Fruit fly (Drosophila melanogaster): ENCODE measurements around the gene CG7387.

The CG7387 gene

dm6 chr3L:8186627-8187396, 6.1 kb downstream of the CG7387 start, which contains the start of the genes ERR and Atg18a:
TSS of gene ERR (minus strand) at chr3L:8186671.
TSS of gene Atg18a (plus strand) at chr3L:8186857.
- peak; percentile 90 for TF ChIP-seq CG7101 (tag; optimal IDR thresholded peaks at IDR 0.05)
- TF ChIP-seq tj (GFP tag; optimal IDR thresholded peaks at IDR 0.05) = peak; percentile 68
- TF ChIP-seq CG14711 (tag; optimal IDR thresholded peaks at IDR 0.05) = peak; percentile 82
- peak; percentile 89 for TF ChIP-seq CG7045 (GFP tag; optimal IDR thresholded peaks at IDR 0.05)
- peak; percentile 96 for TF ChIP-seq CG1620 (GFP tag; optimal IDR thresholded peaks at IDR 0.05)
- peak; percentile 89 for TF ChIP-seq bab1 (GFP tag; optimal IDR thresholded peaks at IDR 0.05)
- TF ChIP-seq pad (GFP tag; optimal IDR thresholded peaks at IDR 0.05) = peak; percentile 84
- TF ChIP-seq Mnt (GFP tag; optimal IDR thresholded peaks at IDR 0.05) = peak; percentile 88
- TF ChIP-seq Crg-1 (GFP tag; optimal IDR thresholded peaks at IDR 0.05) = peak; percentile 87
- peak; percentile 96 for TF ChIP-seq toe (GFP tag; optimal IDR thresholded peaks at IDR 0.05)
- TF ChIP-seq CG11617 (GFP tag; optimal IDR thresholded peaks at IDR 0.05) = peak; percentile 89
- TF ChIP-seq CG33017 (tag; optimal IDR thresholded peaks at IDR 0.05) = peak; percentile 83
- TF ChIP-seq CG5204 (GFP tag; optimal IDR thresholded peaks at IDR 0.05) = no peak
- peak; percentile 88 for TF ChIP-seq CG12768 (GFP tag; optimal IDR thresholded peaks at IDR 0.05)
- peak; percentile 92 for TF ChIP-seq Hr96 (GFP tag; optimal IDR thresholded peaks at IDR 0.05)
- peak; percentile 93 for TF ChIP-seq Clk (GFP tag; optimal IDR thresholded peaks at IDR 0.05)
- peak; percentile 76 for TF ChIP-seq cic (GFP tag; optimal IDR thresholded peaks at IDR 0.05)
- peak; percentile 65 for TF ChIP-seq kay (GFP tag; ENCODE audit: borderline replicate concordance)
- TF ChIP-seq cnc (optimal IDR thresholded peaks at IDR 0.05) = no peak
- peak; percentile 86 for TF ChIP-seq ovo (GFP tag; optimal IDR thresholded peaks at IDR 0.05)

- TF ChIP-seq CG11617 (GFP tag; optimal IDR thresholded peaks at IDR 0.05) (peak; percentile 81), CG7101 (tag; optimal IDR thresholded peaks at IDR 0.05) (peak; percentile 40), ovo (GFP tag; optimal IDR thresholded peaks at IDR 0.05) (no peak), CG14711 (tag; optimal IDR thresholded peaks at IDR 0.05) (peak; percentile 20), tj (GFP tag; optimal IDR thresholded peaks at IDR 0.05) (peak; percentile 55), Clk (GFP tag; optimal IDR thresholded peaks at IDR 0.05) (peak; percentile 15), Mnt (GFP tag; optimal IDR thresholded peaks at IDR 0.05) (peak; percentile 37), toe (GFP tag; optimal IDR thresholded peaks at IDR 0.05) (no peak), bab1 (GFP tag; optimal IDR thresholded peaks at IDR 0.05) (peak; percentile 5), CG7045 (GFP tag; optimal IDR thresholded peaks at IDR 0.05) (peak; percentile 27), CG1620 (GFP tag; optimal IDR thresholded peaks at IDR 0.05) (peak; percentile 28), pad (GFP tag; optimal IDR thresholded peaks at IDR 0.05) (peak; percentile 20), CG12768 (GFP tag; optimal IDR thresholded peaks at IDR 0.05) (peak; percentile 70), Hr96 (GFP tag; optimal IDR thresholded peaks at IDR 0.05) (peak; percentile 73), kay (GFP tag; ENCODE audit: borderline replicate concordance) (no peak), Crg-1 (GFP tag; optimal IDR thresholded peaks at IDR 0.05) (peak; percentile 24), cnc (optimal IDR thresholded peaks at IDR 0.05) (no peak), CG33017 (tag; optimal IDR thresholded peaks at IDR 0.05) (peak; percentile 60), CG5204 (GFP tag; optimal IDR thresholded peaks at IDR 0.05) (no peak), cic (GFP tag; optimal IDR thresholded peaks at IDR 0.05) (peak; percentile 94)
Measured at dm6 chr3L:8185263-8186227, 7.4 kb downstream of the CG7387 start.

- TF ChIP-seq Mnt (GFP tag; optimal IDR thresholded peaks at IDR 0.05) (peak; percentile 53), Clk (GFP tag; optimal IDR thresholded peaks at IDR 0.05) (no peak), bab1 (GFP tag; optimal IDR thresholded peaks at IDR 0.05) (peak; percentile 32), cic (GFP tag; optimal IDR thresholded peaks at IDR 0.05) (peak; percentile 84), toe (GFP tag; optimal IDR thresholded peaks at IDR 0.05) (no peak), CG14711 (tag; optimal IDR thresholded peaks at IDR 0.05) (peak; percentile 4)
Measured at dm6 chr3L:8180464-8181137, 12.3 kb downstream of the CG7387 start, which contains the start of the genes mthl7 and Uxs. TSS of gene mthl7 (minus strand) at chr3L:8180514. TSS of gene Uxs (plus strand) at chr3L:8180923.

- TF ChIP-seq kay (GFP tag; ENCODE audit: borderline replicate concordance) (no peak), Mnt (GFP tag; optimal IDR thresholded peaks at IDR 0.05) (no peak), CG14711 (tag; optimal IDR thresholded peaks at IDR 0.05) (peak; percentile 42), Hr96 (GFP tag; optimal IDR thresholded peaks at IDR 0.05) (no peak), cnc (optimal IDR thresholded peaks at IDR 0.05) (no peak), CG1620 (GFP tag; optimal IDR thresholded peaks at IDR 0.05) (no peak), CG12768 (GFP tag; optimal IDR thresholded peaks at IDR 0.05) (no peak), cic (GFP tag; optimal IDR thresholded peaks at IDR 0.05) (peak; percentile 6), CG7101 (tag; optimal IDR thresholded peaks at IDR 0.05) (peak; percentile 14), Clk (GFP tag; optimal IDR thresholded peaks at IDR 0.05) (no peak), CG11617 (GFP tag; optimal IDR thresholded peaks at IDR 0.05) (peak; percentile 2), ovo (GFP tag; optimal IDR thresholded peaks at IDR 0.05) (no peak), CG5204 (GFP tag; optimal IDR thresholded peaks at IDR 0.05) (no peak), Crg-1 (GFP tag; optimal IDR thresholded peaks at IDR 0.05) (no peak), tj (GFP tag; optimal IDR thresholded peaks at IDR 0.05) (peak; percentile 6), CG7045 (GFP tag; optimal IDR thresholded peaks at IDR 0.05) (peak; percentile 9), bab1 (GFP tag; optimal IDR thresholded peaks at IDR 0.05) (no peak), toe (GFP tag; optimal IDR thresholded peaks at IDR 0.05) (no peak), CG33017 (tag; optimal IDR thresholded peaks at IDR 0.05) (peak; percentile 32), pad (GFP tag; optimal IDR thresholded peaks at IDR 0.05) (no peak)
Measured at dm6 chr3L:8177795-8178564, 14.9 kb downstream of the CG7387 start, which contains the start of gene Nmt. TSS of gene Nmt (minus strand) at chr3L:8178429.
